Fruit fly (Drosophila melanogaster) whole organism, prepupa: ENCODE measurements around the gene CG4338.

ENCODE experiments used
- CG6276 ChIP-seq: fragments of 200-800 bp; sonication (Bioruptor generic); optimal IDR thresholded peaks from 2 replicates; lab custom pipeline; 2017; ENCODE audit warnings: missing biosample characterization, mild to moderate bottlenecking, missing genetic modification characterization
- Eip75B ChIP-seq: fragments of 200-800 bp; sonication (Bioruptor generic); optimal IDR thresholded peaks from 3 replicates; lab custom pipeline; 2016; ENCODE audit warnings: missing biosample characterization, missing genetic modification characterization
- cyc ChIP-seq: fragments of 200-800 bp; sonication (Bioruptor generic); optimal IDR thresholded peaks from 3 replicates; lab custom pipeline; 2016; ENCODE audit warnings: missing biosample characterization, missing genetic modification characterization
- fd85E ChIP-seq: fragments of 200-800 bp; sonication (Bioruptor generic); optimal IDR thresholded peaks from 3 replicates; lab custom pipeline; 2016; ENCODE audit warnings: missing biosample characterization, missing genetic modification characterization

dm6 chr3R:15292241-15293004 lies 17.1 kb downstream of the CG4338 start:
- no peak for TF ChIP-seq CG6276 (GFP tag; lab: Kevin White, UChicago)
- no peak for TF ChIP-seq fd85E (GFP tag; lab: Kevin White, UChicago)
- no peak for TF ChIP-seq Eip75B (GFP tag; lab: Kevin White, UChicago)
- no peak for TF ChIP-seq cyc
